Worm (Caenorhabditis elegans): ENCODE data around the gene F36H12.9.
"Not testable (repeated sequence)": the region's sequence is repeated elsewhere in the genome, so short reads cannot be mapped to it uniquely, and the experiment has no call there.

Gene F36H12.9

DNA sequence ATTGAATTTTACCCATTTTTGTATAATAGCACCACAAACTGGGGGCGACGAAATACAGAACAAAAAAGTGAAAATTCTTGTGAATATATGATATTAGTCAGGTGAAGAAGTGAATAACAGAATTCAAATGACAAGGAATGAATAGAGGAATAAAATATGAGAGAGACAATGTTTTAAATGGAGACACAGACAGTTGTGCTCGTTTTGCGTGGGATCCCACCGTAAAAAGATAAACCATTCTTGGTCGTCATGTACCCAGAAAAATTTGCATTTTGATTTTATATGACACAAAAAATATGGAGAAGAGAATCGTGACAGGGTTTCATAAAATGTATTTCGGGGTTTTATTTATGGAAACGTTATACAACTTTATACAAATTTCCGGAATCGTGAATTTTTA is 20.9 kb downstream of the F36H12.9 start, which contains the start of gene F36H12.17:
F36H12.17 (minus strand) TSS at position 101 of the 400 bp plus-strand sequence.
- no peak for TF ChIP-seq ref-1 (GFP tag; conservative IDR thresholded peaks at IDR 0.05)
- TF ChIP-seq tab-1 (GFP tag; IDR thresholded peaks at IDR 0.05), result no peak
- no peak for TF ChIP-seq T22C8.4 (GFP tag; IDR thresholded peaks at IDR 0.05)
- TF ChIP-seq ztf-23 (GFP tag; IDR thresholded peaks at IDR 0.05), result no peak
- TF ChIP-seq ztf-29 (GFP tag; IDR thresholded peaks at IDR 0.05), result no peak
- no peak for TF ChIP-seq klf-2 (GFP tag; conservative IDR thresholded peaks at IDR 0.05)
- no peak for TF ChIP-seq cog-1 (tag; optimal IDR thresholded peaks at IDR 0.05)
- no peak for TF ChIP-seq flt-1 (GFP tag; IDR thresholded peaks at IDR 0.05)
- no peak for TF ChIP-seq med-1 (GFP tag; optimal IDR thresholded peaks at IDR 0.05; ENCODE audit: insufficient read depth)

DNA sequence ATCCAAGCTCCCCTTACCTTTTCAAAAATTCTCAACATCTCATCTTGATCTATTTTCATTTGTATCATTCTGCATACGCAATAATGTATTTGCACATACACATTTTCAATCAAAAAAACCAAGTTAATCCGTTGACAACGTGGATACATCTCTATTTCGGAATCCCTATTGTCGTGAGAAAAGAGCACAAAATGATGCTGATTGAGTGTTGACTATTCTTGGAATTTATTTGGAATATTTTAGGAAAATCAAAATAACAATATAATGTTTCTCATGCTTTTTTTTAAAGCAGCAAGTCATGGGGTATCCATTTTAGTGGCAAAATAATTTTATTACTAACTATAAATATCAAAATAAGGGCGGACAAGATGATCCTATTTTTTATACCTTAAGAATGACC is 24.6 kb downstream of the F36H12.9 start:
- no peak for TF ChIP-seq flt-1 (GFP tag; IDR thresholded peaks at IDR 0.05)

DNA sequence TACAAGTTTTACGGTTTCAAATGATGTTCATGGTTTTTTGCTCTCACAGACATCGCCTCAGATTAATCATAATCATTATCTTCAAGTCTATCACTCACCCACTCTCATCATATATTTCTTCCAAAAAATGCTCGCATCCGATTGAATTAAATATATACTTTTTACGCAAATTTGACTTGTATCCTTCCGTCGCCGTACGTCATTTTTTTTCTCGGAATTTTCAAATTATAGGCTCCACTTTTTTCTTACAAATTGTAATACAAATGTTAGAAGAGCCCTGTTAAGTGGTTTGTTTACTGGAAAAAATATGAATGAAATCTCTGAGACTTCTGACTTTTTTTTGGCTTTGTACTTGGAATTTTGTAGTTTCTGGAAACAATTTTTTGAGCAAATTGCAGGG is 30.4 kb downstream of the F36H12.9 start:
- TF ChIP-seq ztf-29 (GFP tag; IDR thresholded peaks at IDR 0.05), result no peak
- no peak for TF ChIP-seq flt-1 (GFP tag; IDR thresholded peaks at IDR 0.05)
- no peak for TF ChIP-seq ref-1 (GFP tag; conservative IDR thresholded peaks at IDR 0.05)
- TF ChIP-seq T22C8.4 (GFP tag; IDR thresholded peaks at IDR 0.05), result no peak
- TF ChIP-seq ztf-23 (GFP tag; IDR thresholded peaks at IDR 0.05), result no peak
- no peak for TF ChIP-seq cog-1 (tag; optimal IDR thresholded peaks at IDR 0.05)
- no peak for TF ChIP-seq tab-1 (GFP tag; IDR thresholded peaks at IDR 0.05)
- no peak for TF ChIP-seq med-1 (GFP tag; optimal IDR thresholded peaks at IDR 0.05; ENCODE audit: insufficient read depth)
- TF ChIP-seq klf-2 (GFP tag; conservative IDR thresholded peaks at IDR 0.05), result no peak

DNA sequence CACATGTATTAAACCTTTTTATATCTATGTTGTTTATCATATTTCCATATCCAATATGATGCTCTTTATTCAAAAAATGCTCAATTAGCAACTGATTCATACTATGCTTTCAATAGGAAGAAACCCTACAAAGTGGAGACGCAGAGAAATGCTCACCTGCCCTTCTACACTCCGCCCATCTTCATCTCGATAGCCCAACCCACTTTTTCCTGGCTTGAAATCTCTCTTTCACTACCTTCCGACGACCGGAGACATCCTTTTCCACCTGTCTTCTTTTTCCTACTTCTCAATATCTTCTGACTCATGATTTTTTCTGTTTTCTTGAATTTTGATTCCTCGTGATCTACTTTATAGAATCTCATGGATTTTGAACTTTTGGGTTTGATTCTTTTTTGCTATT is 32.1 kb downstream of the F36H12.9 start:
- TF ChIP-seq T22C8.4 (GFP tag; IDR thresholded peaks at IDR 0.05), result no peak
- no peak for TF ChIP-seq klf-2 (GFP tag; conservative IDR thresholded peaks at IDR 0.05)
- no peak for TF ChIP-seq ztf-29 (GFP tag; IDR thresholded peaks at IDR 0.05)
- no peak for TF ChIP-seq med-1 (GFP tag; optimal IDR thresholded peaks at IDR 0.05; ENCODE audit: insufficient read depth)
- TF ChIP-seq ref-1 (GFP tag; conservative IDR thresholded peaks at IDR 0.05), result no peak
- TF ChIP-seq cog-1 (tag; optimal IDR thresholded peaks at IDR 0.05), result no peak
- no peak for TF ChIP-seq flt-1 (GFP tag; IDR thresholded peaks at IDR 0.05)

DNA sequence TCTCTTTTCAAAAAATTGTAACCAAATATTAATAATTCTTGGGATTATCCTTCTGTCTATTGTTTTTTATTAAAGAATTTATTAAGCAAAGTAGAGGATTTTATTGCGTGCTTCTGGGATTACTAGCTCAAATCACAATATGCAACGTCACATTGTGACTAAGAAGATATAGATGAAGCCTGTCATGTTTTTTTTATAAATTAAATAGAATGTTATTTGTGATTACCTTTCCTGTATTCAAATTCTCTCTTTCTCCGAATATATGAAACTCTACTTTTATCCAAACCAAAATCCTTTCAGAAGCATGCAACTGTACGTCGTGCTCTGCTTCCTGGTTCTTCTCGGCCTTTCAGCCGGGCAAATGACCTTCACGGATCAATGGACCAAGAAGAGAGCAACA is 33.7 kb downstream of the F36H12.9 start, which contains the start of gene nlp-47:
nlp-47 (plus strand) TSS at position 301 of the 400 bp plus-strand sequence.
- TF ChIP-seq ztf-29 (GFP tag; IDR thresholded peaks at IDR 0.05) (no peak), flt-1 (GFP tag; IDR thresholded peaks at IDR 0.05) (no peak), ztf-23 (GFP tag; IDR thresholded peaks at IDR 0.05) (no peak)

DNA sequence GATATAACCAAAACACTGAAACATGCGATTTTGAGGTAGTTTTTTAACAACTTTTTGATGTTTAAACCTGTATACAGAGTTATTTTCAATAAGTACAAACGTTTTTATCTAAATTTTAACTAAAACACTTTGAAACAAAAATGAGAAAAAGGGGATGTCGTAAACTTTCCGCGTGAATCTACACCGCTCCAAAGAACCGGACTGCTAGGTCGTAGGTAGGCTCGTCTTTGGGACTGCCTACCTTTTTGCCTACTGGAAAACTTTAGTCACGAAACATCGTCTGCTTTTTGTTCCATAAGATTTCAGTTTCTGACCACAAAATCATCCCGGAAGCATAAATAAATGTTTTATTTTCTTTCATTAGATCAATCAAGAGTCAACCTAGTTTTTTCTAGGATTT is 34.4 kb downstream of the F36H12.9 start:
- no peak for TF ChIP-seq ztf-29 (GFP tag; IDR thresholded peaks at IDR 0.05)
- no peak for TF ChIP-seq flt-1 (GFP tag; IDR thresholded peaks at IDR 0.05)
- no peak for TF ChIP-seq T22C8.4 (GFP tag; IDR thresholded peaks at IDR 0.05)
- TF ChIP-seq ztf-23 (GFP tag; IDR thresholded peaks at IDR 0.05), result no peak
- TF ChIP-seq cog-1 (tag; optimal IDR thresholded peaks at IDR 0.05), result no peak
- no peak for TF ChIP-seq tab-1 (GFP tag; IDR thresholded peaks at IDR 0.05)
- TF ChIP-seq klf-2 (GFP tag; conservative IDR thresholded peaks at IDR 0.05), result no peak
- TF ChIP-seq med-1 (GFP tag; optimal IDR thresholded peaks at IDR 0.05; ENCODE audit: insufficient read depth), result no peak
- TF ChIP-seq ref-1 (GFP tag; conservative IDR thresholded peaks at IDR 0.05), result no peak

DNA sequence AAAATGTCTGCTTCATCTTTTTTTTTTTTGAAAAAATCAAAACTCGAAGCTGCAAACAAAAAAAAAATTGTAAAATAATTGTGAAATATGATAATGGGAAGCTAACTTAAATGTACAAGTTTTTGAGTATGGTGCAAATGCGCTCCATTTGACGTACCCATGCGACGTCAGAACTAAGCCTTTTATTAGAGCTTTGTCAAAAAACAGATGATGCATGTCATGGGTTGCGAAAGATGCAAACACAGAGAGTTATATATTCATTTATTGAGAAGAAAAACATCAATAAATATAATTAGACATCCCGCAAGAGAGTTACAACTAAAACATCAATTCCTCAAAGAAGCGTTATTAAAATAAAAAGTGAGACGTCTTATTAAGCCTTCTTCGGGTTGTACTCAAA is 37.6 kb downstream of the F36H12.9 start:
- TF ChIP-seq med-1 (GFP tag; optimal IDR thresholded peaks at IDR 0.05; ENCODE audit: insufficient read depth), result no peak
- TF ChIP-seq T22C8.4 (GFP tag; IDR thresholded peaks at IDR 0.05), result no peak
- no peak for TF ChIP-seq tab-1 (GFP tag; IDR thresholded peaks at IDR 0.05)
- no peak for TF ChIP-seq flt-1 (GFP tag; IDR thresholded peaks at IDR 0.05)
- no peak for TF ChIP-seq ztf-23 (GFP tag; IDR thresholded peaks at IDR 0.05)
- no peak for TF ChIP-seq klf-2 (GFP tag; conservative IDR thresholded peaks at IDR 0.05)
- no peak for TF ChIP-seq cog-1 (tag; optimal IDR thresholded peaks at IDR 0.05)
- no peak for TF ChIP-seq ztf-29 (GFP tag; IDR thresholded peaks at IDR 0.05)
- no peak for TF ChIP-seq ref-1 (GFP tag; conservative IDR thresholded peaks at IDR 0.05)

DNA sequence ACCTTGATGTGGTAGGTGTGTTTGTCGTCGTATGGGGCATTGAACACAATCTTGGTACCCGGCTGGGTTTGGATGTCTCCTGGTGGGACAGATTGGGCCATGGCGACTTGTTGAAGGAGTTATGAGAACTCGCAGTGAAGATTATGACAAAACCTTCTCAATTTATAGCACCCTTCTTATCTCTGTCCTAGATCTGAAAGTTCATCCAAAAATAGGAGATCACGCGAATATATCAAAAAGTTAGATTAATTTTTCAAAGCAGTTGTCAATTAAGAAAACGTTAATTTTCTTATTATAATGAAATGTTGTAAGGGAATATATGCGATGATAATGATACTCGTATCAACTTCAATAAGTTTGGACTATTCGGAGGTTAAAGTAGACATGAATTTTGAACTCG is 38.4 kb downstream of the F36H12.9 start, which contains the start of gene msp-51:
msp-51 (minus strand) TSS at position 101 of the 400 bp plus-strand sequence.
- not testable (repeated sequence) for TF ChIP-seq ztf-23 (GFP tag; IDR thresholded peaks at IDR 0.05); flt-1 (GFP tag; IDR thresholded peaks at IDR 0.05); med-1 (GFP tag; optimal IDR thresholded peaks at IDR 0.05; ENCODE audit: insufficient read depth)

DNA sequence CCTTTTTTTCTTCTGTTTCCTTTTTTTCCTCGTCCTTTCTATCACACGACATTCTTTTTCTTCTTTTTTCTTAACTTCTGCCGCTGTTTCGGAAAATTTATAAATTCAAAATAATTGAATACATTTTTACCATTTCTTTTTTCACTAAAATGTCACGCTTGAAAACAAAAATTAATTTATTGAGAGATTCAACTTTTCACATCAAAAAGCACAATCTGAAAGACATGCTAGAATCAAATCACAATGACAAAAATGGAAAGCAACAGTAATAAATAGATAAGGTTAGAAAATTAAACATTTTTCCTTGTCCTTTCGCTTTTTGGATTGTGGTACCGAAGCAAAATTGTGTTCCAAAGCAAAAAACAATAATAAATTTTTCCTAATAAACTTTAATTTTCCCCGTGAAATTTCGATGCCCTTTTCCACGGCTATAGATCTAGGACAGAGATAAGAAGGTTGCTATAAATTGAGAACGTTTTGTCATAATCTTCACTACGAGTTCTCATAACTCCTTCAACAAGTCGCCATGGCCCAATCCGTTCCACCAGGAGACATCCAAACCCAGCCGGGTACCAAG is 40.7 kb downstream of the F36H12.9 start, which contains the start of the genes ZK354.6 and msp-113:
ZK354.6 (minus strand) TSS at position 101 of the 577 bp plus-strand sequence.
msp-113 (plus strand) TSS at position 527 of the 577 bp plus-strand sequence.
- no peak for TF ChIP-seq med-1 (GFP tag; optimal IDR thresholded peaks at IDR 0.05; ENCODE audit: insufficient read depth)

DNA sequence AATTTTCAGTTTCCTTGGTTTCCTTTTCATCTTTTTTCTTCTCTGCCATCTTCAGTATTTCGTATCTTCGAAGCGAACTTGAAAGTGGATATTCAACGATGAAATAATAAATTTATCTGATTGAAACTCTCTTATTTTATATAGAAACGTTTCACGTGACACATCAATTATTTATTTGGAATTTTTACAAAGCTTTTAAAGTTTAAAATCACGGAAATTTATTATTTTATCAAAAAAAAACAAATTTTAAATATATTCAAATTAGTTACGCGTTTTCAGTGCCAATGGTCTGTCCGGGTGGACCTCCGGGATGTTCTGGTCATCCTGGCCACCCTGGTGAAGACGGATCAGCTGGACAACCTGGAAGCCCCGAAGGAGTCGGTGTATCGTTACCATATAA is 46.2 kb downstream of the F36H12.9 start, which contains the start of gene ZK354.7:
ZK354.7 (minus strand) TSS at position 101 of the 400 bp plus-strand sequence.
- no peak for TF ChIP-seq ztf-29 (GFP tag; IDR thresholded peaks at IDR 0.05)

DNA sequence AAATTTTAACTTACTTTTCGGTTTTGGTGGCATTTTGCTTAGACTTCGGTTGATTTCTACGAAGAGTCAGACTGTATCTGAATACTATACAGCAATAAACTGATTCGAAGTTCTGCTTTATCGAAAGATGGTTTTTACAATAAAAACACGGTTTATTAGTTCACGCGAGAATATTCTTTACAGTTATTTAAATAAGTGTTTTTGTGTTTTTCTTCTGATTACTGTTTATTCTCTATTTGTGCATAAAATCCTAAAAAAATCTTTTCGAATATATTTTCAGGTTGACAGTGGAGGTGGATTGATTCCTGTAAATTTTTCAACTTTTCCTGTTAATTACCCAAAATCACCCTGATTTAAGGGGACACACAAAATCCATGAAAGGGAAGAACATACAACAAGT is 49.2 kb downstream of the F36H12.9 start, which contains the start of gene ZK354.8:
ZK354.8 (minus strand) TSS at position 101 of the 400 bp plus-strand sequence.
- TF ChIP-seq flt-1 (GFP tag; IDR thresholded peaks at IDR 0.05), result no peak
- TF ChIP-seq cog-1 (tag; optimal IDR thresholded peaks at IDR 0.05), result no peak
- TF ChIP-seq tab-1 (GFP tag; IDR thresholded peaks at IDR 0.05), result no peak
- TF ChIP-seq ref-1 (GFP tag; conservative IDR thresholded peaks at IDR 0.05), result no peak
- TF ChIP-seq ztf-23 (GFP tag; IDR thresholded peaks at IDR 0.05), result no peak

All from whole organism, midembryonic.